Worm (Caenorhabditis elegans): ENCODE data around the gene F18C5.9.

DNA sequence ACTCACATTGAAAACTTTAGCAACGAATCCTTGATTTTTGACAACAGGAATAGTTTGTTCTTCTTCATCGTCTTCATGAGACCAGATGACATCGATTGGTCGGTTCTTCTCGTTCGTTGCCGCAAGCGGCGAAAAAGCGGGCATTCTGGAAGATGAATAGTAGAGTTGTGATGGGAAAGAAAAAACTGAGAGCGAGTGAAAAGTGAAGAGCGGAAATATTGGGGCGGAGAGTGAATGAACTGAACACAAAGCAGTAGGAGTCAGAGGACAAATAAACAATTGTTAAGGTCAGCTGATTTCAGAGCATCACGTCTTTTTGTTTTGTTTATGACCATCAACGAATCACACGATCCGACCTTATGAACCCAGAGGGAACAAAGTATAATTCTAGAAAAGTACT is 5.6 kb upstream of the F18C5.9 start, which contains the start of gene F18C5.10:
- TF ChIP-seq lin-35 (GFP tag; optimal IDR thresholded peaks at IDR 0.05) (peak in 1 of 2 experiments; percentile 44), lin-14 (GFP tag; optimal IDR thresholded peaks at IDR 0.05) (no peak), pqm-1 (tag; optimal IDR thresholded peaks at IDR 0.05) (no peak), lir-3 (tag; optimal IDR thresholded peaks at IDR 0.05; ENCODE audit: poor library complexity) (no peak), nhr-76 (tag; optimal IDR thresholded peaks at IDR 0.05) (no peak), skn-1 (tag; optimal IDR thresholded peaks at IDR 0.05) (no peak), F16B12.6 (tag; optimal IDR thresholded peaks at IDR 0.05) (no peak), snpc-4 (tag; optimal IDR thresholded peaks at IDR 0.05) (no peak), lsy-2 (tag; optimal IDR thresholded peaks at IDR 0.05) (peak in 1 of 2 experiments; percentile 26)

Data from whole organism, L1 larva.